Fruit fly (Drosophila melanogaster): Measurements from ENCODE around the gene CG9915.

CG9915 gene

dm6 chrX:16286083-16286666 lies 26.8 kb downstream of the CG9915 start, which contains the start of gene UQCR-14 (continued):
- TF ChIP-seq tgo (GFP tag; IDR thresholded peaks at IDR 0.05), result no peak
- no peak for TF ChIP-seq CG7839 (tag; optimal IDR thresholded peaks at IDR 0.05)
- TF ChIP-seq toy (GFP tag; IDR thresholded peaks at IDR 0.05), result no peak
- TF ChIP-seq bbx (GFP tag; IDR thresholded peaks at IDR 0.05; ENCODE audit: partially characterized antibody), result peak; percentile 99
- TF ChIP-seq BEAF-32 (GFP tag; optimal IDR thresholded peaks at IDR 0.05), result peak; percentile 97
- peak; percentile 22 for TF ChIP-seq CG17802 (tag; optimal IDR thresholded peaks at IDR 0.05)
- TF ChIP-seq aop (GFP tag; IDR thresholded peaks at IDR 0.05), result no peak
- peak; percentile 61 for TF ChIP-seq CG17829 (tag; optimal IDR thresholded peaks at IDR 0.05)
- TF ChIP-seq CG3163 (GFP tag; optimal IDR thresholded peaks at IDR 0.05), result peak; percentile 2
- TF ChIP-seq CG32767 (GFP tag; IDR thresholded peaks at IDR 0.05), result peak; percentile 30; the same call in 1 of the 2 replicates
- peak; percentile 91; the same call in 2 of the 3 replicates for TF ChIP-seq zen2 (GFP tag; IDR thresholded peaks at IDR 0.05; ENCODE audit: partially characterized antibody)
- peak; percentile 19 for TF ChIP-seq CG10209 (GFP tag; optimal IDR thresholded peaks at IDR 0.05)
- no peak for TF ChIP-seq Bdp1 (GFP tag; optimal IDR thresholded peaks at IDR 0.05)
- TF ChIP-seq chinmo (GFP tag; IDR thresholded peaks at IDR 0.05; ENCODE audit: partially characterized antibody), result peak; percentile 98
- TF ChIP-seq hth (optimal IDR thresholded peaks at IDR 0.05), result no peak
- no peak for TF ChIP-seq danr (GFP tag; IDR thresholded peaks at IDR 0.05)
- peak; percentile 97 for TF ChIP-seq tna (GFP tag; IDR thresholded peaks at IDR 0.05; ENCODE audit: partially characterized antibody)
- peak; percentile 96 for TF ChIP-seq HLH4C (GFP tag; IDR thresholded peaks at IDR 0.05; ENCODE audit: partially characterized antibody)
- TF ChIP-seq sisA (GFP tag; IDR thresholded peaks at IDR 0.05), result no peak
- TF ChIP-seq CG2120 (GFP tag; optimal IDR thresholded peaks at IDR 0.05), result peak; percentile 56
- TF ChIP-seq gt (GFP tag; IDR thresholded peaks at IDR 0.05), result no peak
- peak; percentile 66 for TF ChIP-seq B-H2 (GFP tag; optimal IDR thresholded peaks at IDR 0.05)
- TF ChIP-seq Scr (GFP tag; IDR thresholded peaks at IDR 0.05; ENCODE audit: partially characterized antibody), result peak; percentile 95
- TF ChIP-seq unc-4 (GFP tag; IDR thresholded peaks at IDR 0.05; ENCODE audit: partially characterized antibody), result peak; percentile 98
- TF ChIP-seq pho (GFP tag; optimal IDR thresholded peaks at IDR 0.05), result peak; percentile 8
- peak; percentile 90 for TF ChIP-seq stwl (tag; optimal IDR thresholded peaks at IDR 0.05)
- no peak for TF ChIP-seq Poxn (GFP tag; IDR thresholded peaks at IDR 0.05)
- TF ChIP-seq Mrtf (GFP tag; IDR thresholded peaks at IDR 0.05), result no peak
- TF ChIP-seq hbn (GFP tag; IDR thresholded peaks at IDR 0.05; ENCODE audit: partially characterized antibody), result peak; percentile 97
- TF ChIP-seq D (optimal IDR thresholded peaks at IDR 0.05), result no peak
- TF ChIP-seq D (GFP tag; optimal IDR thresholded peaks at IDR 0.05), result no peak
- TF ChIP-seq dysf (GFP tag; IDR thresholded peaks at IDR 0.05), result peak; percentile 21; the same call in 1 of the 3 replicates
- no peak for TF ChIP-seq fd96Cb (tag; optimal IDR thresholded peaks at IDR 0.05)
- no peak for TF ChIP-seq Nf-YA (GFP tag; IDR thresholded peaks at IDR 0.05)
- peak; percentile 40 for TF ChIP-seq zf30C (GFP tag; optimal IDR thresholded peaks at IDR 0.05)
- peak; percentile 52 for TF ChIP-seq lilli (GFP tag; optimal IDR thresholded peaks at IDR 0.05)
- TF ChIP-seq CG4328 (GFP tag; optimal IDR thresholded peaks at IDR 0.05), result no peak
- TF ChIP-seq cg (GFP tag; optimal IDR thresholded peaks at IDR 0.05), result no peak
- TF ChIP-seq tll (GFP tag; optimal IDR thresholded peaks at IDR 0.05), result no peak
- no peak for TF ChIP-seq peb (GFP tag; IDR thresholded peaks at IDR 0.05)
- TF ChIP-seq Bgb (GFP tag; IDR thresholded peaks at IDR 0.05; ENCODE audit: partially characterized antibody), result peak; percentile 99
- no peak for TF ChIP-seq tap (tag; optimal IDR thresholded peaks at IDR 0.05)
- TF ChIP-seq sd (tag; optimal IDR thresholded peaks at IDR 0.05), result peak; percentile 34
- TF ChIP-seq CG11247 (GFP tag; IDR thresholded peaks at IDR 0.05), result peak; percentile 18; the same call in 1 of the 2 replicates
- TF ChIP-seq ci (GFP tag; IDR thresholded peaks at IDR 0.05), result no peak; the same call in 2 of the 3 replicates
- no peak for TF ChIP-seq wor (GFP tag; IDR thresholded peaks at IDR 0.05)
- TF ChIP-seq usp (GFP tag; optimal IDR thresholded peaks at IDR 0.05), result no peak
- peak; percentile 18 for TF ChIP-seq CG18599 (GFP tag; optimal IDR thresholded peaks at IDR 0.05)
- peak; percentile 65 for TF ChIP-seq pfk (GFP tag; optimal IDR thresholded peaks at IDR 0.05)
- no peak for TF ChIP-seq CG12744 (GFP tag; optimal IDR thresholded peaks at IDR 0.05)

All from whole organism, embryonic.